Worm (Caenorhabditis elegans) whole organism, L2 larva: ENCODE data around the gene Y43F4A.1.

Experiments
- ama-1 ChIP-seq: fragments of 150-350 bp; optimal IDR thresholded peaks from 2 replicates; lab custom pipeline; 2018; ENCODE audit warnings: inconsistent platforms
- elt-1 ChIP-seq: fragments of 150-350 bp; optimal IDR thresholded peaks from 2 replicates; lab custom pipeline; 2014; ENCODE audit warnings: missing biosample characterization, missing genetic modification characterization
- elt-3 ChIP-seq: sonication (generic microtip); optimal IDR thresholded peaks from 2 replicates; lab custom pipeline; 2017; ENCODE audit warnings: missing biosample characterization, missing genetic modification characterization
- lsy-2 ChIP-seq, 2 experiments: fragments of 150-350 bp in 1 of 2; sonication (generic microtip) in 1 of 2; optimal IDR thresholded peaks; 2 replicates each; lab custom pipeline; 2014 to 2017; ENCODE audit warnings: missing biosample characterization in 2 of 2, missing genetic modification characterization in 2 of 2
- nhr-10 ChIP-seq: sonication (generic microtip); optimal IDR thresholded peaks from 2 replicates; lab custom pipeline; 2017; ENCODE audit warnings: missing biosample characterization, missing genetic modification characterization
- nhr-11 ChIP-seq: fragments of 150-350 bp; optimal IDR thresholded peaks from 2 replicates; lab custom pipeline; 2014; ENCODE audit warnings: missing biosample characterization, missing genetic modification characterization
- nhr-12 ChIP-seq: fragments of 150-350 bp; optimal IDR thresholded peaks from 2 replicates; lab custom pipeline; 2014; ENCODE audit warnings: missing biosample characterization, missing genetic modification characterization
- nhr-237 ChIP-seq: fragments of 150-350 bp; optimal IDR thresholded peaks from 2 replicates; lab custom pipeline; 2014; ENCODE audit warnings: missing biosample characterization, missing genetic modification characterization
- nhr-25 ChIP-seq: fragments of 150-350 bp; sonication (generic microtip); optimal IDR thresholded peaks from 3 replicates; lab custom pipeline; 2014; ENCODE audit warnings: missing biosample characterization, missing genetic modification characterization
- peb-1 ChIP-seq: fragments of 150-350 bp; optimal IDR thresholded peaks from 2 replicates; lab custom pipeline; 2014; ENCODE audit warnings: missing biosample characterization, missing genetic modification characterization
- zag-1 ChIP-seq: fragments of 150-350 bp; optimal IDR thresholded peaks from 2 replicates; lab custom pipeline; 2014; ENCODE audit warnings: missing biosample characterization, missing genetic modification characterization

- TF ChIP-seq ama-1 (lab: Kevin White, UChicago) (no peak), peb-1 (tag; lab: Kevin White, UChicago) (no peak), nhr-12 (no peak), lsy-2 (tag; optimal IDR thresholded peaks at IDR 0.05; lab: Kevin White, UChicago) (no peak), nhr-10 (tag; lab: Kevin White, UChicago) (no peak), nhr-11 (no peak), elt-1 (no peak), nhr-237 (tag; lab: Kevin White, UChicago) (no peak), nhr-25 (tag; lab: Kevin White, UChicago) (no peak), zag-1 (no peak), elt-3 (tag; lab: Kevin White, UChicago) (no peak)
Observed at ce11 chrIII:13260344-13260743, 37.5 kb downstream of the Y43F4A.1 start.
